Worm (Caenorhabditis elegans): Measurements from ENCODE around the gene Y116A8C.40.

DNA sequence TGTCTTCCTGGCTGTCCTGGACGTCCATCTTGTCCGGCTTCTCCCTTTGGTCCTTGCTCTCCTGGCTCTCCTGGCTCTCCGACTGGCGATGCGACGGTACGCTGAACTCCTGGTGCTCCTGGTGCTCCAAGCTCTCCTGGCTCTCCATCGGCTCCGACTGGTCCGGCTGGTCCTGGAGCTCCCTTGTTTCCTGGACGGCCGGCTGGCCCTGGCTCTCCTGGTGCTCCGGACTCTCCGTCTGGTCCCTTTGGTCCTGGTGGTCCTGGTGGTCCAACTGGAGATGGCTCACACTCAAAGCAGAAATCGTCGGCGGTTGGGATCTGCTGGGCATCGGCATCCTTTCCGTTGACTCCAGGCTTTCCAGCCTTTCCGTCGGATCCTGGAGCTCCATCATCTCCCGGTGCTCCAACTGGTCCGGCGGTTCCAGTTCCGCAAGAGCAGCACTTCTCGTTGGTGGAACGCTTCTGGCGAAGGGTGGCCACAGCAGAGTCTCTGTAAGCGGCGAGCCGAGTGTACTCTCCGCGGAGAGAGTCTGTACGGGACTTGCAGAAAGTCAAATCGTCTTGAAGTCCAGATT, 32.3 kb upstream of the Y116A8C.40 start:
- no peak for TF ChIP-seq nhr-11 (tag; optimal IDR thresholded peaks at IDR 0.05)
- TF ChIP-seq sem-4 (tag; optimal IDR thresholded peaks at IDR 0.05), result no peak
- no peak for TF ChIP-seq elt-3 (tag; optimal IDR thresholded peaks at IDR 0.05)
- TF ChIP-seq unc-62 (GFP tag; optimal IDR thresholded peaks at IDR 0.05), result no peak
- no peak for TF ChIP-seq Y55F3AM.14 (GFP tag; optimal IDR thresholded peaks at IDR 0.05)
- no peak for TF ChIP-seq ztf-1 (GFP tag; conservative IDR thresholded peaks at IDR 0.05)
- no peak for TF ChIP-seq snpc-4 (tag; optimal IDR thresholded peaks at IDR 0.05)
- no peak for TF ChIP-seq nhr-77 (tag; optimal IDR thresholded peaks at IDR 0.05)
- no peak for TF ChIP-seq egl-27 (tag; optimal IDR thresholded peaks at IDR 0.05)

All from whole organism, L2 larva.